Worm (Caenorhabditis elegans): Measurements from ENCODE around the gene F57E7.2.

- TF ChIP-seq aly-1 (tag; optimal IDR thresholded peaks at IDR 0.05): no peak
- no peak for TF ChIP-seq tbx-37 (GFP tag; conservative IDR thresholded peaks at IDR 0.05)
- TF ChIP-seq hmbx-1 (tag; optimal IDR thresholded peaks at IDR 0.05): no peak
- TF ChIP-seq flt-1 (GFP tag; IDR thresholded peaks at IDR 0.05): no peak
- no peak for TF ChIP-seq ama-1 (optimal IDR thresholded peaks at IDR 0.05)
- no peak for TF ChIP-seq tra-4 (tag; optimal IDR thresholded peaks at IDR 0.05)
- no peak for TF ChIP-seq ets-7 (tag; optimal IDR thresholded peaks at IDR 0.05)
- TF ChIP-seq hnd-1 (tag; optimal IDR thresholded peaks at IDR 0.05): no peak
- TF ChIP-seq tbx-11 (GFP tag; IDR thresholded peaks at IDR 0.05): no peak
These were observed 3.7 kb downstream of the F57E7.2 start, which contains the start of gene T08G3.11 for ce11 chrV:16479275-16479674.

Measured in whole organism, early embryonic.